Worm (Caenorhabditis elegans) whole organism, L4/young adult: ENCODE data around the gene F22E5.1.

Experiments used
- W03F9.2 ChIP-seq: fragments of 150-350 bp; optimal IDR thresholded peaks from 2 replicates; lab custom pipeline; 2014; ENCODE audit warnings: missing biosample characterization, missing genetic modification characterization
- him-1 ChIP-seq: sonication (generic microtip); optimal IDR thresholded peaks from 2 replicates; lab custom pipeline; 2016; ENCODE audit warnings: missing genotype, missing genetic modification reagents, missing genetic modification characterization, missing compliant biosample characterization

DNA sequence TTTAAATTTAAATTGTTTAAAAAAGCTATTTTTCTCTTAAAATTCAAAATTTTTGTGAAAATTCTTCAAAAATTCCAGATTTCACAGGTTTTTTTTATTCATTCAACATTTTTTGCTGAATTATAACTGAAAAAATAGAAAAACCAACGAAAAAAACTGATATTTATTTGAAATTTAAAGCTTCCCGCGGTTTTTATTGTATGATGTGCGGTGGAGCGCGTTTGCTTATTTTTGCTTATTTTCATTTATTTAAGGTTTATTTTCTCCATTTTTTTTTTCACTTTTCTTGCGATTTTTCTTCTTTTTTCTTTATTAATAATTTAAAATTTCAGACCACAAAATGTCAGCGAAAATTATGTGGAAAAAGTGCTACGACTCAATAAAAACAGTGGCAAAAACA lies 35.5 kb upstream of the F22E5.1 start, which contains the start of gene F22E5.9:
- no peak for TF ChIP-seq him-1 (tag; lab: Kevin White, UChicago)
- no peak for TF ChIP-seq W03F9.2 (tag; lab: Kevin White, UChicago)
